Fruit fly (Drosophila melanogaster): ENCODE data around the gene EMC2B.

DNA sequence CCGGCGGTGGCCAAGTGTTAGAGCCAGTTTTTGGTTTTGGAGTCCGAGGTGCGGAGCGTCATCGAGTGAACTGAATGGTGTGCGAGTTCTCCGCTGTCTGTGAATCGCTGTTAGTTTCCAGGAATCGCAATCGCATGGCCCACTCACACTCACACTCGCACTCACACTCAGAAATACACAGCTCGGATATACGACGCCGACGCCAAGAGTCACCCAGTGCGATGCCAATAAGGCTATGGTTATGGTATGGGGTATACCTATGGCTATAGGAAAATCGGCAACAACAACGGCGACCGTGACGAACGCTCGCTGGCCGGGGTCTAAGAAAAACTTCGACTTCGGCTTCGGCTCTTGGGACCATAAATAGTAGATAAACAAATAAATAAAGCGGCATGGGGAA is 19.5 kb downstream of the EMC2B start, which contains the start of gene Abd-B:
- no peak for TF ChIP-seq CG14655 (GFP tag; optimal IDR thresholded peaks at IDR 0.05)
- no peak for TF ChIP-seq Pif1B (GFP tag; optimal IDR thresholded peaks at IDR 0.05)
- TF ChIP-seq fd96Ca (GFP tag; IDR thresholded peaks at IDR 0.05): no peak
- no peak for TF ChIP-seq Ets98B (GFP tag; IDR thresholded peaks at IDR 0.05)
- TF ChIP-seq EcR (GFP tag; optimal IDR thresholded peaks at IDR 0.05): no peak

All from whole organism, pupa.